Fruit fly (Drosophila melanogaster) whole organism, embryonic: ENCODE results near the gene syd.

Experiments used
- Adf1 ChIP-seq: fragments of 200-800 bp; sonication (Bioruptor generic); IDR thresholded peaks from 2 replicates; pipeline ENCODE4 v1.3.6; 2022; ENCODE audit warnings: missing biosample characterization, missing genetic modification characterization
- B-H2 ChIP-seq: fragments of 200-800 bp; sonication (Bioruptor generic); optimal IDR thresholded peaks from 2 replicates; lab custom pipeline; 2018; ENCODE audit warnings: missing biosample characterization, mild to moderate bottlenecking, missing genetic modification characterization
- CG10654 ChIP-seq: fragments of 200-800 bp; sonication (Bioruptor generic); optimal IDR thresholded peaks from 2 replicates; lab custom pipeline; 2016; ENCODE audit warnings: missing biosample characterization, missing genetic modification characterization
- CG10959 ChIP-seq: fragments of 200-800 bp; sonication (Bioruptor generic); IDR thresholded peaks from 2 replicates; pipeline ENCODE4 v1.3.6; 2022; ENCODE audit warnings: missing biosample characterization, missing genetic modification characterization
- CG11456 ChIP-seq: fragments of 200-800 bp; sonication (Bioruptor generic); IDR thresholded peaks from 3 replicates; pipeline ENCODE4 v1.3.6; 2022; ENCODE audit warnings: missing biosample characterization, missing genetic modification characterization
- CG11560 ChIP-seq: fragments of 200-800 bp; sonication (Bioruptor generic); IDR thresholded peaks from 3 replicates; pipeline ENCODE4 v1.3.6; 2022; ENCODE audit warnings: missing biosample characterization, missing genetic modification characterization
- CG14860 ChIP-seq: fragments of 200-800 bp; sonication (Bioruptor generic); IDR thresholded peaks from 3 replicates; pipeline ENCODE4 v1.3.6; 2022; ENCODE audit warnings: missing biosample characterization, missing genetic modification characterization; ENCODE audit not compliant: partially characterized antibody
- CG1602 ChIP-seq: fragments of 200-800 bp; sonication (Bioruptor generic); optimal IDR thresholded peaks from 3 replicates; lab custom pipeline; 2016; ENCODE audit warnings: missing biosample characterization, missing genetic modification characterization
- CG1647 ChIP-seq: fragments of 200-800 bp; sonication (Bioruptor generic); optimal IDR thresholded peaks from 3 replicates; lab custom pipeline; 2016; ENCODE audit warnings: missing biosample characterization, missing genetic modification characterization
- CG17361 ChIP-seq: fragments of 200-800 bp; sonication (Bioruptor generic); IDR thresholded peaks from 3 replicates; pipeline ENCODE4 v1.3.6; 2022; ENCODE audit warnings: missing biosample characterization, missing genetic modification characterization
- CG1792 ChIP-seq: fragments of 200-800 bp; sonication (Bioruptor generic); optimal IDR thresholded peaks from 2 replicates; lab custom pipeline; 2016; ENCODE audit warnings: missing biosample characterization, missing genetic modification characterization
- CG1832 ChIP-seq: fragments of 200-800 bp; sonication (Bioruptor generic); optimal IDR thresholded peaks from 2 replicates; lab custom pipeline; 2017; ENCODE audit warnings: missing biosample characterization, mild to moderate bottlenecking, missing genetic modification characterization, inconsistent platforms
- CG18599 ChIP-seq: fragments of 200-800 bp; sonication (Bioruptor generic); optimal IDR thresholded peaks from 3 replicates; lab custom pipeline; 2017; ENCODE audit warnings: missing biosample characterization, missing genetic modification characterization, mild to moderate bottlenecking, moderate library complexity, missing genetic modification reagents
- CG31224 ChIP-seq: fragments of 200-800 bp; sonication (Bioruptor generic); IDR thresholded peaks from 2 replicates; pipeline ENCODE4 v1.3.6; 2022; ENCODE audit warnings: missing biosample characterization, missing genetic modification characterization
- CG34224 ChIP-seq: fragments of 200-800 bp; sonication (Bioruptor generic); IDR thresholded peaks from 3 replicates; pipeline ENCODE4 v1.3.6; 2022; ENCODE audit warnings: missing biosample characterization, missing genetic modification characterization; ENCODE audit not compliant: partially characterized antibody
- CG34376 ChIP-seq: fragments of 200-800 bp; sonication (Bioruptor generic); optimal IDR thresholded peaks from 2 replicates; lab custom pipeline; 2018; ENCODE audit warnings: missing biosample characterization, mild to moderate bottlenecking, missing genetic modification characterization
- CG43689 ChIP-seq: fragments of 200-800 bp; sonication (Bioruptor generic); IDR thresholded peaks from 2 replicates; pipeline ENCODE4 v1.3.6; 2022; ENCODE audit warnings: missing biosample characterization, missing genetic modification characterization
- CG4424 ChIP-seq: fragments of 200-800 bp; sonication (Bioruptor generic); optimal IDR thresholded peaks from 3 replicates; lab custom pipeline; 2016; ENCODE audit warnings: missing biosample characterization, missing genetic modification characterization
- CG6791 ChIP-seq: fragments of 200-800 bp; sonication (Bioruptor generic); IDR thresholded peaks from 3 replicates; pipeline ENCODE4 v1.3.6; 2022; ENCODE audit warnings: missing biosample characterization, missing genetic modification characterization; ENCODE audit not compliant: partially characterized antibody
- CG7987 ChIP-seq: fragments of 200-800 bp; sonication (Bioruptor generic); optimal IDR thresholded peaks from 2 replicates; lab custom pipeline; 2018; ENCODE audit warnings: missing biosample characterization, mild to moderate bottlenecking, missing genetic modification characterization, moderate library complexity
- CG8281 ChIP-seq: fragments of 200-800 bp; sonication (Bioruptor generic); optimal IDR thresholded peaks from 2 replicates; lab custom pipeline; 2018; ENCODE audit warnings: missing biosample characterization, mild to moderate bottlenecking, missing genetic modification characterization, moderate library complexity
- CG9609 ChIP-seq: fragments of 200-800 bp; sonication (Bioruptor generic); optimal IDR thresholded peaks from 3 replicates; lab custom pipeline; 2016; ENCODE audit warnings: missing biosample characterization, missing genetic modification characterization
- CoRest ChIP-seq: fragments of 200-800 bp; sonication (Bioruptor generic); optimal IDR thresholded peaks from 3 replicates; lab custom pipeline; 2018; ENCODE audit warnings: missing biosample characterization, mild to moderate bottlenecking, missing genetic modification characterization, moderate library complexity
- Elba2 ChIP-seq: fragments of 200-800 bp; sonication (Bioruptor generic); optimal IDR thresholded peaks from 3 replicates; lab custom pipeline; 2016; ENCODE audit warnings: missing biosample characterization, missing genetic modification characterization
- Gsc ChIP-seq: fragments of 200-800 bp; sonication (Bioruptor generic); IDR thresholded peaks from 2 replicates; pipeline ENCODE4 v1.3.6; 2022; ENCODE audit warnings: missing biosample characterization, missing genetic modification characterization
- Hr78 ChIP-seq, 2 experiments: fragments of 200-800 bp in 1 of 2; fragments of >200 bp in 1 of 2; sonication (Bioruptor generic) in 1 of 2; optimal IDR thresholded peaks; 2 replicates each; lab custom pipeline; 2017 to 2019; ENCODE audit warnings: missing biosample characterization in 2 of 2, missing genetic modification characterization in 2 of 2, mild to moderate bottlenecking in 1 of 2, moderate library complexity in 1 of 2
- Meics ChIP-seq: fragments of 200-800 bp; sonication (Bioruptor generic); optimal IDR thresholded peaks from 2 replicates; lab custom pipeline; 2017; ENCODE audit warnings: missing biosample characterization, mild to moderate bottlenecking, missing genetic modification characterization
- Mes4 ChIP-seq: fragments of 200-800 bp; sonication (Bioruptor generic); optimal IDR thresholded peaks from 2 replicates; lab custom pipeline; 2016; ENCODE audit warnings: missing biosample characterization, missing genetic modification characterization
- Myb ChIP-seq: fragments of 200-800 bp; sonication (Bioruptor generic); optimal IDR thresholded peaks from 2 replicates; lab custom pipeline; 2016; ENCODE audit warnings: missing biosample characterization, missing genetic modification characterization
- Oaz ChIP-seq: fragments of 200-800 bp; sonication (Bioruptor generic); IDR thresholded peaks from 2 replicates; pipeline ENCODE4 v1.3.6; 2022; ENCODE audit warnings: missing biosample characterization, missing genetic modification characterization
- Opbp ChIP-seq: fragments of 200-800 bp; sonication (Bioruptor generic); IDR thresholded peaks from 3 replicates; pipeline ENCODE4 v1.3.6; 2022; ENCODE audit warnings: missing biosample characterization, missing genetic modification characterization; ENCODE audit not compliant: partially characterized antibody
- Ravus ChIP-seq: fragments of 200-800 bp; sonication (Bioruptor generic); IDR thresholded peaks from 2 replicates; pipeline ENCODE4 v1.3.6; 2022; ENCODE audit warnings: missing biosample characterization, missing genetic modification characterization
- Six4 ChIP-seq: fragments of 200-800 bp; sonication (Bioruptor generic); optimal IDR thresholded peaks from 2 replicates; lab custom pipeline; 2016; ENCODE audit warnings: missing biosample characterization, missing genetic modification characterization
- ac ChIP-seq: fragments of 200-800 bp; sonication (Bioruptor generic); optimal IDR thresholded peaks from 3 replicates; lab custom pipeline; 2017; ENCODE audit warnings: missing biosample characterization, mild to moderate bottlenecking, missing genetic modification characterization
- cad ChIP-seq: fragments of >200 bp; optimal IDR thresholded peaks from 2 replicates; lab custom pipeline; 2017; ENCODE audit warnings: missing biosample characterization, missing genetic modification characterization
- cg ChIP-seq: fragments of 200-800 bp; sonication (Bioruptor generic); optimal IDR thresholded peaks from 3 replicates; lab custom pipeline; 2019; ENCODE audit warnings: missing biosample characterization, mild to moderate bottlenecking, missing genetic modification characterization, moderate library complexity
- chm ChIP-seq: fragments of 200-800 bp; sonication (Bioruptor generic); IDR thresholded peaks from 2 replicates; pipeline ENCODE4 v1.3.6; 2022; ENCODE audit warnings: missing biosample characterization, missing genetic modification characterization
- crc ChIP-seq: fragments of 200-800 bp; sonication (Bioruptor generic); optimal IDR thresholded peaks from 2 replicates; lab custom pipeline; 2016; ENCODE audit warnings: missing biosample characterization, missing genetic modification characterization
- disco-r ChIP-seq: fragments of 200-800 bp; sonication (Bioruptor generic); optimal IDR thresholded peaks from 2 replicates; lab custom pipeline; 2016; ENCODE audit warnings: missing biosample characterization, missing genetic modification characterization
- dpn ChIP-seq, 2 experiments: fragments of 200-800 bp; sonication (Bioruptor generic); optimal IDR thresholded peaks; 3 replicates each; lab custom pipeline; 2016; ENCODE audit warnings: missing biosample characterization in 2 of 2, missing genetic modification characterization in 2 of 2
- grn ChIP-seq: fragments of 200-800 bp; sonication (Bioruptor generic); optimal IDR thresholded peaks from 3 replicates; lab custom pipeline; 2017; ENCODE audit warnings: missing biosample characterization, missing genetic modification characterization
- hth ChIP-seq: fragments of >200 bp; optimal IDR thresholded peaks from 2 replicates; lab custom pipeline; 2017; ENCODE audit warnings: inconsistent platforms
- ken ChIP-seq: fragments of 200-800 bp; sonication (Bioruptor generic); IDR thresholded peaks from 3 replicates; pipeline ENCODE4 v1.3.6; 2022; ENCODE audit warnings: missing biosample characterization, missing genetic modification characterization
- prd ChIP-seq, 3 experiments: fragments of >200 bp in 2 of 3; fragments of 200-800 bp in 1 of 3; sonication (Bioruptor generic) in 1 of 3; optimal IDR thresholded peaks in 2 of 3; IDR thresholded peaks in 1 of 3; 2 replicates in 2 of 3; 3 replicates in 1 of 3; pipeline versions ENCODE4 v1.3.6 to Lab custom; 2017 to 2022; ENCODE audit warnings: missing biosample characterization in 1 of 3, missing genetic modification characterization in 1 of 3
- ro ChIP-seq: fragments of 200-800 bp; sonication (Bioruptor generic); IDR thresholded peaks from 2 replicates; pipeline ENCODE4 v1.3.6; 2022; ENCODE audit warnings: missing biosample characterization, missing genetic modification characterization
- sens ChIP-seq: fragments of 200-800 bp; sonication (Bioruptor generic); peaks from one replicate; lab custom pipeline; 2016; ENCODE audit warnings: missing biosample characterization, missing genetic modification characterization
- shn ChIP-seq: fragments of 200-800 bp; sonication (Bioruptor generic); optimal IDR thresholded peaks from 3 replicates; lab custom pipeline; 2016; ENCODE audit warnings: missing biosample characterization, missing genetic modification characterization
- toy ChIP-seq: fragments of 200-800 bp; sonication (Bioruptor generic); IDR thresholded peaks from 2 replicates; pipeline ENCODE4 v1.3.6; 2022; ENCODE audit warnings: missing biosample characterization, missing genetic modification characterization
- unpg ChIP-seq: fragments of 200-800 bp; sonication (Bioruptor generic); optimal IDR thresholded peaks from 3 replicates; lab custom pipeline; 2018; ENCODE audit warnings: missing biosample characterization, mild to moderate bottlenecking, missing genetic modification characterization, moderate library complexity
- zen2 ChIP-seq: fragments of 200-800 bp; sonication (Bioruptor generic); IDR thresholded peaks from 3 replicates; pipeline ENCODE4 v1.3.6; 2022; ENCODE audit warnings: missing biosample characterization, missing genetic modification characterization; ENCODE audit not compliant: partially characterized antibody

The syd gene

dm6 chr3L:7976081-7976483, 40.2 kb upstream of the syd start, which contains the start of the genes HP4 and CG8209 (continued):
- TF ChIP-seq CG11560 (tag; lab: Robert Waterston, UW) (peak; percentile 71; the same call in 2 of the 3 replicates), Six4 (GFP tag; lab: Kevin White, UChicago) (peak; percentile 63), ac (no peak), CG14860 (GFP tag; lab: Robert Waterston, UW) (peak; percentile 91), CG31224 (GFP tag; lab: Robert Waterston, UW) (peak; percentile 71), Gsc (GFP tag; lab: Robert Waterston, UW) (no peak), CG43689 (GFP tag; lab: Robert Waterston, UW) (peak; percentile 68), B-H2 (GFP tag; lab: Kevin White, UChicago) (peak; percentile 74), toy (GFP tag; lab: Robert Waterston, UW) (peak; percentile 49; the same call in 1 of the 2 replicates), CG11456 (GFP tag; lab: Robert Waterston, UW) (peak; percentile 85), CG6791 (peak; percentile 91), Adf1 (GFP tag; lab: Robert Waterston, UW) (peak; percentile 61), prd (optimal IDR thresholded peaks at IDR 0.05; lab: Kevin White, UChicago) (no peak), prd (GFP tag; IDR thresholded peaks at IDR 0.05; lab: Robert Waterston, UW) (peak; percentile 91), CG1832 (GFP tag; lab: Kevin White, UChicago) (no peak), chm (GFP tag; lab: Robert Waterston, UW) (peak; percentile 72), Hr78 (GFP tag; optimal IDR thresholded peaks at IDR 0.05; lab: Kevin White, UChicago) (peak in 1 of 2 experiments; percentile 56), CG34224 (peak; percentile 92), ro (GFP tag; lab: Robert Waterston, UW) (peak; percentile 59; the same call in 1 of the 2 replicates), Ravus (GFP tag; lab: Robert Waterston, UW) (peak; percentile 44; the same call in 1 of the 2 replicates), CG18599 (peak; percentile 88), CG10654 (GFP tag; lab: Kevin White, UChicago) (peak; percentile 79), Oaz (GFP tag; lab: Robert Waterston, UW) (peak; percentile 34; the same call in 1 of the 2 replicates), ken (GFP tag; lab: Robert Waterston, UW) (peak; percentile 75), unpg (peak; percentile 83), CG4424 (peak; percentile 84), hth (lab: Kevin White, UChicago) (no peak), Myb (GFP tag; lab: Kevin White, UChicago) (peak; percentile 36), CG9609 (GFP tag; lab: Kevin White, UChicago) (peak; percentile 41), CG1602 (GFP tag; lab: Kevin White, UChicago) (peak; percentile 87), zen2 (GFP tag; lab: Robert Waterston, UW) (peak; percentile 92), cg (GFP tag; lab: Kevin White, UChicago) (no peak), Opbp (GFP tag; lab: Robert Waterston, UW) (peak; percentile 90; the same call in 2 of the 3 replicates), sens (GFP tag; lab: Kevin White, UChicago) (peak; percentile 88), CG34376 (GFP tag; lab: Kevin White, UChicago) (peak; percentile 68), crc (no peak), CG7987 (GFP tag; lab: Kevin White, UChicago) (peak; percentile 34), CG17361 (GFP tag; lab: Robert Waterston, UW) (peak; percentile 89), CG10959 (peak; percentile 56; the same call in 1 of the 2 replicates), CG1792 (GFP tag; lab: Kevin White, UChicago) (peak; percentile 23), Elba2 (GFP tag; lab: Kevin White, UChicago) (no peak), cad (GFP tag; lab: Kevin White, UChicago) (no peak), CG8281 (tag; lab: Kevin White, UChicago) (peak; percentile 55), CG1647 (GFP tag; lab: Kevin White, UChicago) (peak; percentile 41), Mes4 (GFP tag; lab: Kevin White, UChicago) (no peak), CoRest (peak; percentile 88), Meics (GFP tag; lab: Kevin White, UChicago) (peak; percentile 82), grn (no peak), shn (GFP tag; lab: Kevin White, UChicago) (peak; percentile 35), dpn (GFP tag; optimal IDR thresholded peaks at IDR 0.05; lab: Kevin White, UChicago) (peak; percentile 61 to 86), disco-r (no peak)
